3 fruit fly cellular contexts compared by ENCODE assay signal in the genomic region with DNA sequence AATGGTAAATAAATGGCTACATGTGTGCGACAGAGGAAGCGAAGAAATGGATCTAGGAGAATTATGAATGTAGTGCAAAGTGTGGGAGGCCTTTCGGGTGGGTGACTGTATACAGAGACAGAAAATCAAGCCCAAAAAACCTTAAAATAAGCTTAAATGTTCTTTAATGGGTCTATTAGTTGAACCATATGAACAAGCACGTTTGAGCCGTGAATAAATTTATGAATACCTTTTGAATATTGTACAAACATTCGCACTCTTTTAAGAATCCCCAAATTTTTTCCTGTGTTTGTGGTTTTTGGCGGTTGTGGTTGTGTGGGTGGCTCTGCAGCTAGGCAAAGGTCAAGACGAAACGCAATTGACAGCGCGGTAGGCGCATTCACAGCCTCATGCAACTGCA.
TF ChIP-seq lines count a peak whose summit lies in the region.

No protein-coding gene starts in this region.

- no peak for TF ChIP-seq CTCF in whole organism, embryonic (GFP tag; optimal IDR thresholded peaks at IDR 0.05; lab: Kevin White, UChicago)

TF ChIP-seq in whole organism, embryonic, 481 proteins besides CTCF, POLR2A, EP300 and RAD21:
- TF ChIP-seq CrebB (tag; optimal IDR thresholded peaks at IDR 0.05; lab: Kevin White, UChicago), result no peak
- TF ChIP-seq Drgx (GFP tag; IDR thresholded peaks at IDR 0.05; lab: Robert Waterston, UW), result 0 out of 2 replicates have a peak, but pooled peaks have one; percentile 9
- no peak for TF ChIP-seq CG18599 (GFP tag; optimal IDR thresholded peaks at IDR 0.05; lab: Kevin White, UChicago)
TF ChIP-seq in whole organism, embryonic: peak in this region for 1.

TF ChIP-seq in whole organism, prepupa, 60 proteins besides CTCF, POLR2A, EP300 and RAD21:
- TF ChIP-seq CG11294 (GFP tag; IDR thresholded peaks at IDR 0.05; lab: Robert Waterston, UW) (no peak), Eip78C (GFP tag; lab: Kevin White, UChicago) (no peak), CG6163 (GFP tag; IDR thresholded peaks at IDR 0.05; lab: Robert Waterston, UW) (no peak), CG32006 (GFP tag; optimal IDR thresholded peaks at IDR 0.05; lab: Kevin White, UChicago) (peak; percentile 67), Hr4 (GFP tag; optimal IDR thresholded peaks at IDR 0.05; lab: Kevin White, UChicago) (peak; percentile 2), eg (GFP tag; IDR thresholded peaks at IDR 0.05; lab: Robert Waterston, UW) (peak; percentile 59), achi (GFP tag; optimal IDR thresholded peaks at IDR 0.05; lab: Kevin White, UChicago) (no peak), salr (GFP tag; optimal IDR thresholded peaks at IDR 0.05; lab: Kevin White, UChicago) (peak in 1 of 2 experiments; percentile 10), spab (GFP tag; optimal IDR thresholded peaks at IDR 0.05; lab: Kevin White, UChicago) (no peak), svp (GFP tag; lab: Kevin White, UChicago) (peak; percentile 45)

TF ChIP-seq in whole organism, pupa, 21 proteins besides CTCF, POLR2A, EP300 and RAD21:
- no peak for TF ChIP-seq Ets98B (GFP tag; IDR thresholded peaks at IDR 0.05; lab: Robert Waterston, UW)
- no peak for TF ChIP-seq Snoo (tag; optimal IDR thresholded peaks at IDR 0.05; lab: Kevin White, UChicago)
- peak; percentile 46; the same call in 1 of the 2 replicates for TF ChIP-seq CG32121 (GFP tag; IDR thresholded peaks at IDR 0.05; lab: Robert Waterston, UW)
- TF ChIP-seq CG4496 (GFP tag; IDR thresholded peaks at IDR 0.05; lab: Robert Waterston, UW), result peak; percentile 22; the same call in 2 of the 3 replicates
- peak; percentile 43 for TF ChIP-seq CG8301 (tag; optimal IDR thresholded peaks at IDR 0.05; lab: Kevin White, UChicago)
